Worm (Caenorhabditis elegans) whole organism, mixed stage, embryonic: ENCODE data around the gene mig-38.

Experiments used
- ces-1 ChIP-seq: fragments of 150-350 bp; optimal IDR thresholded peaks from 2 replicates; lab custom pipeline; 2014; ENCODE audit warnings: missing biosample characterization, missing genetic modification reagents, missing genetic modification characterization
- elt-1 ChIP-seq: sonication (generic microtip); optimal IDR thresholded peaks from 2 replicates; lab custom pipeline; 2017; ENCODE audit warnings: missing genetic modification characterization, mild to moderate bottlenecking, missing compliant biosample characterization, antibody characterized with exemption, moderate library complexity, borderline replicate concordance; ENCODE audit not compliant: insufficient read depth
- lin-13 ChIP-seq: fragments of 150-350 bp; optimal IDR thresholded peaks from 2 replicates; lab custom pipeline; 2014; ENCODE audit warnings: missing biosample characterization, missing genetic modification characterization
- lsy-2 ChIP-seq: fragments of 150-350 bp; optimal IDR thresholded peaks from 2 replicates; lab custom pipeline; 2014; ENCODE audit warnings: missing biosample characterization, missing genetic modification characterization
- nhr-12 ChIP-seq: fragments of 150-350 bp; optimal IDR thresholded peaks from 2 replicates; lab custom pipeline; 2014; ENCODE audit warnings: missing biosample characterization, missing genetic modification characterization
- nhr-237 ChIP-seq: fragments of 150-350 bp; optimal IDR thresholded peaks from 2 replicates; lab custom pipeline; 2014; ENCODE audit warnings: missing biosample characterization, missing genetic modification characterization
- nhr-28 ChIP-seq: fragments of 150-350 bp; optimal IDR thresholded peaks from 2 replicates; lab custom pipeline; 2014; ENCODE audit warnings: missing biosample characterization, missing genetic modification characterization
- sem-2 ChIP-seq: fragments of 200-800 bp; sonication (Bioruptor generic); optimal IDR thresholded peaks from 2 replicates; lab custom pipeline; 2018; ENCODE audit warnings: mild to moderate bottlenecking, missing genetic modification characterization, missing compliant biosample characterization
- snpc-4 ChIP-seq: fragments of 150-350 bp; optimal IDR thresholded peaks from 2 replicates; lab custom pipeline; 2014; ENCODE audit warnings: missing biosample characterization, missing genetic modification characterization
- sptf-1 ChIP-seq: sonication (generic microtip); optimal IDR thresholded peaks from 2 replicates; lab custom pipeline; 2017; ENCODE audit warnings: mild to moderate bottlenecking, missing genetic modification characterization, moderate library complexity, missing compliant biosample characterization
- unc-39 ChIP-seq: fragments of 150-350 bp; optimal IDR thresholded peaks from 2 replicates; lab custom pipeline; 2014; ENCODE audit warnings: missing biosample characterization, missing genetic modification characterization
- unc-62 ChIP-seq: fragments of 150-350 bp; optimal IDR thresholded peaks from 2 replicates; lab custom pipeline; 2014; ENCODE audit warnings: missing biosample characterization, missing genetic modification reagents, missing genetic modification characterization
- ztf-11 ChIP-seq: fragments of 150-350 bp; optimal IDR thresholded peaks from 2 replicates; lab custom pipeline; 2014; ENCODE audit warnings: missing biosample characterization, missing genetic modification characterization

DNA sequence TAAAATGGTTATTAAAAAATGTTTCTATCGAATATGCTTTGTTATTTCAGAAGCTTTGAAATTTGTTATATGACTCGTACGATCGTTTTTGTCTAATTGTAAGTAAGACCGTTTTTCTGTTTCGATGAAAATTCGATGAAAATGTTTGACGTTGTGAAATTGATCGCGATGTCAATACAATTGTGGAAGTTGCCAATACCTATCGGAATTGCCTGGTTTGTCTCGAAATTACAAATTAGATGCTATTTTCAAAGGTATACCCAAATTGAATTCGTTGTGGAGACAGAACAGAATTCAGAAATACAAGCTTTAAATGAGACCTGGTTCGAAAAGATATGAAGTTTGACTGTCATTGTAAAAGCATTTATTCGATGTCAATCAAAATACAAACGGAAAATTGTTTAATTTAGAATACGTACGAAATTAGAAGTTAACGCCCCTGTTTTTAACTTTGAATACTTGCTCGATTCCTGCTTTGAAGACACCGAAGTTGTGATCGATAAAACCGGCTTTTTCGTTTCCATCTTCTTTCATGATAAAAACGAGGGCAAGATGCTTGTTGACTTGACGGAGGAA, 9.3 kb downstream of the mig-38 start:
- no peak for TF ChIP-seq lin-13 (tag; lab: Kevin White, UChicago)
- no peak for TF ChIP-seq lsy-2 (tag; lab: Kevin White, UChicago)
- TF ChIP-seq nhr-237 = no peak
- TF ChIP-seq unc-62 (GFP tag; lab: Kevin White, UChicago) = no peak
- TF ChIP-seq unc-39 (tag; lab: Kevin White, UChicago) = no peak
- no peak for TF ChIP-seq sem-2
- TF ChIP-seq nhr-12 (tag; lab: Kevin White, UChicago) = no peak
- TF ChIP-seq snpc-4 (tag; lab: Kevin White, UChicago) = no peak
- TF ChIP-seq nhr-28 (tag; lab: Kevin White, UChicago) = no peak
- no peak for TF ChIP-seq sptf-1 (tag; lab: Kevin White, UChicago)
- TF ChIP-seq elt-1 = no peak
- no peak for TF ChIP-seq ztf-11
- TF ChIP-seq ces-1 (GFP tag; lab: Kevin White, UChicago) = no peak
